Fruit fly (Drosophila melanogaster) whole organism, wandering third instar larva: ENCODE data around the gene salt.
A peak's percentile ranks its signal among the peaks of the same experiment; 100 is the strongest.

Experiments used
- Hr83 ChIP-seq: fragments of 200-300 bp; sonication (Bioruptor generic); optimal IDR thresholded peaks from 2 replicates; lab custom pipeline; 2016; ENCODE audit warnings: missing biosample characterization, mild to moderate bottlenecking, missing genetic modification characterization, moderate library complexity; ENCODE audit not compliant: poor library complexity, severe bottlenecking
- N ChIP-seq: fragments of >200 bp; optimal IDR thresholded peaks from 2 replicates; lab custom pipeline; 2018; ENCODE audit warnings: missing biosample characterization, missing external identifiers, missing genetic modification characterization
- Sp1 ChIP-seq: fragments of 200-800 bp; sonication (Bioruptor generic); optimal IDR thresholded peaks from 3 replicates; lab custom pipeline; 2019; ENCODE audit warnings: missing biosample characterization, mild to moderate bottlenecking, missing genetic modification characterization, moderate library complexity
- Vsx2 ChIP-seq: fragments of 200-300, 225-300 bp; sonication (Bioruptor generic); optimal IDR thresholded peaks from 2 replicates; lab custom pipeline; 2018; ENCODE audit warnings: missing biosample characterization, missing genetic modification characterization; ENCODE audit not compliant: partially characterized antibody
- dmrt93B ChIP-seq: fragments of 200-800 bp; sonication (Bioruptor generic); optimal IDR thresholded peaks from 2 replicates; lab custom pipeline; 2018; ENCODE audit warnings: missing biosample characterization, mild to moderate bottlenecking, missing genetic modification characterization
- lola ChIP-seq: fragments of >200 bp; optimal IDR thresholded peaks from 2 replicates; lab custom pipeline; 2017; ENCODE audit warnings: missing biosample characterization, missing genetic modification characterization
- pan ChIP-seq: fragments of >200 bp; optimal IDR thresholded peaks from 2 replicates; lab custom pipeline; 2017
- psq ChIP-seq: fragments of 200-800 bp; sonication (Bioruptor generic); optimal IDR thresholded peaks from 3 replicates; lab custom pipeline; 2017; ENCODE audit warnings: missing biosample characterization, mild to moderate bottlenecking, missing genetic modification characterization, moderate library complexity
- usp ChIP-seq: fragments of >200 bp; optimal IDR thresholded peaks from 2 replicates; lab custom pipeline; 2017; ENCODE audit warnings: missing biosample characterization, missing genetic modification characterization

- TF ChIP-seq lola (GFP tag; lab: Kevin White, UChicago) = no peak
- peak; percentile 49 for TF ChIP-seq Sp1 (GFP tag; lab: Kevin White, UChicago)
- no peak for TF ChIP-seq pan (lab: Kevin White, UChicago)
- no peak for TF ChIP-seq N (GFP tag; lab: Kevin White, UChicago)
- TF ChIP-seq Vsx2 (GFP tag; lab: Kevin White, UChicago) = peak; percentile 47
- peak; percentile 29 for TF ChIP-seq psq (GFP tag; lab: Kevin White, UChicago)
- no peak for TF ChIP-seq dmrt93B (GFP tag; lab: Kevin White, UChicago)
- TF ChIP-seq usp (GFP tag; lab: Kevin White, UChicago) = no peak
- peak; percentile 27 for TF ChIP-seq Hr83 (GFP tag; lab: Kevin White, UChicago)
These were observed 52.6 kb downstream of the salt start for dm6 chr3R:31701934-31702333.
